Worm (Caenorhabditis elegans) whole organism, L3 larva: ENCODE measurements around the gene plp-1.

Experiments used
- ama-1 ChIP-seq: fragments of 150-350 bp; optimal IDR thresholded peaks from 2 replicates; lab custom pipeline; 2018
- ceh-9 ChIP-seq: sonication (generic microtip); optimal IDR thresholded peaks from 2 replicates; lab custom pipeline; 2018; ENCODE audit warnings: missing biosample characterization, missing genetic modification characterization
- elt-1 ChIP-seq: fragments of 150-350 bp; optimal IDR thresholded peaks from 2 replicates; lab custom pipeline; 2014; ENCODE audit warnings: missing biosample characterization, missing genetic modification characterization
- hmg-11 ChIP-seq: sonication (generic microtip); optimal IDR thresholded peaks from 2 replicates; lab custom pipeline; 2016; ENCODE audit warnings: missing genetic modification characterization, missing compliant biosample characterization
- jun-1 ChIP-seq: fragments of 150-350 bp; optimal IDR thresholded peaks from 2 replicates; lab custom pipeline; 2014; ENCODE audit warnings: missing biosample characterization, missing genetic modification reagents, missing genetic modification characterization
- nhr-11 ChIP-seq: fragments of 150-350 bp; optimal IDR thresholded peaks from 2 replicates; lab custom pipeline; 2014; ENCODE audit warnings: missing biosample characterization, missing genetic modification characterization
- skn-1 ChIP-seq: fragments of 150-350 bp; optimal IDR thresholded peaks from 2 replicates; lab custom pipeline; 2014; ENCODE audit warnings: missing biosample characterization, missing genetic modification characterization
- tbx-2 ChIP-seq: sonication (generic microtip); optimal IDR thresholded peaks from 2 replicates; lab custom pipeline; 2016; ENCODE audit warnings: mild to moderate bottlenecking, missing genetic modification characterization, missing compliant biosample characterization
- zag-1 ChIP-seq: fragments of 150-350 bp; optimal IDR thresholded peaks from 2 replicates; lab custom pipeline; 2014; ENCODE audit warnings: missing biosample characterization, missing genetic modification characterization
- ztf-11 ChIP-seq: fragments of 150-350 bp; optimal IDR thresholded peaks from 2 replicates; lab custom pipeline; 2014; ENCODE audit warnings: missing biosample characterization, missing genetic modification characterization
- ztf-4 ChIP-seq: fragments of 150-350 bp; optimal IDR thresholded peaks from 2 replicates; lab custom pipeline; 2014; ENCODE audit warnings: missing biosample characterization, missing genetic modification characterization

- no peak for TF ChIP-seq zag-1
- TF ChIP-seq elt-1: no peak
- TF ChIP-seq tbx-2 (tag; lab: Kevin White, UChicago): no peak
- no peak for TF ChIP-seq hmg-11 (tag; lab: Kevin White, UChicago)
- no peak for TF ChIP-seq nhr-11
- no peak for TF ChIP-seq ztf-11
- TF ChIP-seq ceh-9: no peak
- TF ChIP-seq ztf-4 (tag; lab: Kevin White, UChicago): no peak
- TF ChIP-seq ama-1 (lab: Kevin White, UChicago): no peak
- no peak for TF ChIP-seq skn-1
- no peak for TF ChIP-seq jun-1
Observed at ce11 chrIV:7608111-7608510, 25.0 kb upstream of the plp-1 start.
